Fruit fly (Drosophila melanogaster) whole organism, embryonic: ENCODE results near the gene CG6843.

Experiments
- CG10321 ChIP-seq: fragments of 200-800 bp; sonication (Bioruptor generic); IDR thresholded peaks from 2 replicates; pipeline ENCODE4 v1.3.6; 2022; ENCODE audit warnings: missing biosample characterization, missing genetic modification characterization
- CG11456 ChIP-seq: fragments of 200-800 bp; sonication (Bioruptor generic); IDR thresholded peaks from 3 replicates; pipeline ENCODE4 v1.3.6; 2022; ENCODE audit warnings: missing biosample characterization, missing genetic modification characterization
- CG11695 ChIP-seq: fragments of 200-800 bp; sonication (Bioruptor generic); IDR thresholded peaks from 3 replicates; pipeline ENCODE4 v1.3.6; 2022; ENCODE audit warnings: missing biosample characterization, missing genetic modification characterization
- CG1529 ChIP-seq: fragments of 200-800 bp; sonication (Bioruptor generic); optimal IDR thresholded peaks from 3 replicates; lab custom pipeline; 2018; ENCODE audit warnings: missing biosample characterization, missing genetic modification characterization
- CG1603 ChIP-seq: fragments of 200-800 bp; sonication (Bioruptor generic); optimal IDR thresholded peaks from 2 replicates; lab custom pipeline; 2019; ENCODE audit warnings: missing biosample characterization, mild to moderate bottlenecking, missing genetic modification characterization, moderate library complexity
- CG17361 ChIP-seq: fragments of 200-800 bp; sonication (Bioruptor generic); IDR thresholded peaks from 3 replicates; pipeline ENCODE4 v1.3.6; 2022; ENCODE audit warnings: missing biosample characterization, missing genetic modification characterization
- CG1832 ChIP-seq: fragments of 200-800 bp; sonication (Bioruptor generic); optimal IDR thresholded peaks from 2 replicates; lab custom pipeline; 2017; ENCODE audit warnings: missing biosample characterization, mild to moderate bottlenecking, missing genetic modification characterization, inconsistent platforms
- CG2875 ChIP-seq: fragments of 200-800 bp; sonication (Bioruptor generic); optimal IDR thresholded peaks from 2 replicates; lab custom pipeline; 2017; ENCODE audit warnings: missing biosample characterization, mild to moderate bottlenecking, missing genetic modification characterization, missing genetic modification reagents
- CG32532 ChIP-seq: fragments of 200-800 bp; sonication (Bioruptor generic); IDR thresholded peaks from 2 replicates; pipeline ENCODE4 v1.3.6; 2022; ENCODE audit warnings: missing biosample characterization, missing genetic modification characterization
- CG32772 ChIP-seq: fragments of 200-800 bp; sonication (Bioruptor generic); IDR thresholded peaks from 2 replicates; pipeline ENCODE4 v1.3.6; 2022; ENCODE audit warnings: missing biosample characterization, missing genetic modification characterization
- CG4730 ChIP-seq: fragments of 200-800 bp; sonication (Bioruptor generic); IDR thresholded peaks from 2 replicates; pipeline ENCODE4 v1.3.6; 2022; ENCODE audit warnings: missing biosample characterization, missing genetic modification characterization
- CG6765 ChIP-seq: fragments of 200-800 bp; sonication (Bioruptor generic); optimal IDR thresholded peaks from 3 replicates; lab custom pipeline; 2017; ENCODE audit warnings: missing biosample characterization, mild to moderate bottlenecking, missing genetic modification characterization
- CG9727 ChIP-seq: fragments of 200-800 bp; sonication (Bioruptor generic); optimal IDR thresholded peaks from 3 replicates; lab custom pipeline; 2017; ENCODE audit warnings: missing biosample characterization, mild to moderate bottlenecking, missing genetic modification characterization
- CTCF ChIP-seq: fragments of 200-800 bp; sonication (Bioruptor generic); optimal IDR thresholded peaks from 2 replicates; lab custom pipeline; 2017; ENCODE audit warnings: missing biosample characterization, mild to moderate bottlenecking, missing genetic modification characterization, moderate library complexity
- Ets65A ChIP-seq: fragments of 200-800 bp; sonication (Bioruptor generic); peaks from one replicate; lab custom pipeline; 2016; ENCODE audit warnings: missing biosample characterization, missing genetic modification characterization
- Ets97D ChIP-seq: fragments of 200-800 bp; sonication (Bioruptor generic); optimal IDR thresholded peaks from 3 replicates; lab custom pipeline; 2016; ENCODE audit warnings: missing biosample characterization, missing genetic modification characterization
- Fer3 ChIP-seq: fragments of 200-800 bp; sonication (Bioruptor generic); optimal IDR thresholded peaks from 2 replicates; lab custom pipeline; 2018; ENCODE audit warnings: missing biosample characterization, mild to moderate bottlenecking, missing genetic modification characterization, moderate library complexity
- Hsf ChIP-seq: fragments of 200-800 bp; sonication (Bioruptor generic); optimal IDR thresholded peaks from 3 replicates; lab custom pipeline; 2016; ENCODE audit warnings: missing biosample characterization, missing genetic modification characterization
- Jarid2 ChIP-seq: fragments of 200-800 bp; sonication (Bioruptor generic); optimal IDR thresholded peaks from 3 replicates; lab custom pipeline; 2017; ENCODE audit warnings: mild to moderate bottlenecking, missing biosample characterization, missing genetic modification reagents, missing genetic modification characterization
- Nf-YA ChIP-seq: fragments of 200-800 bp; sonication (Bioruptor generic); IDR thresholded peaks from 2 replicates; pipeline ENCODE4 v1.3.6; 2022; ENCODE audit warnings: missing biosample characterization, missing genetic modification characterization
- NfI ChIP-seq: fragments of 200-800 bp; sonication (Bioruptor generic); optimal IDR thresholded peaks from 3 replicates; lab custom pipeline; 2018; ENCODE audit warnings: missing biosample characterization, mild to moderate bottlenecking, missing genetic modification characterization, moderate library complexity
- Rfx ChIP-seq: fragments of 200-800 bp; sonication (Bioruptor generic); IDR thresholded peaks from 2 replicates; pipeline ENCODE4 v1.3.6; 2022; ENCODE audit warnings: missing biosample characterization, missing genetic modification characterization
- Side ChIP-seq: fragments of 200-800 bp; sonication (Bioruptor generic); optimal IDR thresholded peaks from 2 replicates; lab custom pipeline; 2016; ENCODE audit warnings: missing biosample characterization, missing genetic modification characterization
- Trl ChIP-seq, 3 experiments: fragments of >200 bp in 2 of 3; fragments of 200-800 bp in 1 of 3; sonication (Bioruptor generic) in 1 of 3; optimal IDR thresholded peaks; 2 replicates in 1 of 3; 3 replicates in 2 of 3; lab custom pipeline; 2016 to 2017; ENCODE audit warnings: missing biosample characterization in 1 of 3, missing genetic modification characterization in 1 of 3
- bcd ChIP-seq: fragments of 200-800 bp; sonication (Bioruptor generic); optimal IDR thresholded peaks from 2 replicates; lab custom pipeline; 2017; ENCODE audit warnings: missing biosample characterization, mild to moderate bottlenecking, missing genetic modification characterization
- cg ChIP-seq: fragments of 200-800 bp; sonication (Bioruptor generic); optimal IDR thresholded peaks from 3 replicates; lab custom pipeline; 2019; ENCODE audit warnings: missing biosample characterization, mild to moderate bottlenecking, missing genetic modification characterization, moderate library complexity
- ci ChIP-seq: fragments of 200-800 bp; sonication (Bioruptor generic); IDR thresholded peaks from 3 replicates; pipeline ENCODE4 v1.3.6; 2022; ENCODE audit warnings: missing biosample characterization, missing genetic modification characterization
- crol ChIP-seq: fragments of 200-800 bp; sonication (Bioruptor generic); IDR thresholded peaks from 2 replicates; pipeline ENCODE4 v1.3.6; 2022; ENCODE audit warnings: missing biosample characterization, missing genetic modification characterization
- dysf ChIP-seq: fragments of 200-800 bp; sonication (Bioruptor generic); IDR thresholded peaks from 3 replicates; pipeline ENCODE4 v1.3.6; 2022; ENCODE audit warnings: missing biosample characterization, missing genetic modification characterization
- fd3F ChIP-seq: fragments of 200-800 bp; sonication (Bioruptor generic); optimal IDR thresholded peaks from 2 replicates; lab custom pipeline; 2018; ENCODE audit warnings: missing biosample characterization, mild to moderate bottlenecking, missing genetic modification characterization, moderate library complexity
- ken ChIP-seq: fragments of 200-800 bp; sonication (Bioruptor generic); IDR thresholded peaks from 3 replicates; pipeline ENCODE4 v1.3.6; 2022; ENCODE audit warnings: missing biosample characterization, missing genetic modification characterization
- lab ChIP-seq: fragments of 200-800 bp; sonication (Bioruptor generic); optimal IDR thresholded peaks from 3 replicates; lab custom pipeline; 2017; ENCODE audit warnings: missing biosample characterization, missing genetic modification characterization, mild to moderate bottlenecking, moderate library complexity, missing genetic modification reagents
- onecut ChIP-seq: fragments of 200-800 bp; sonication (Bioruptor generic); IDR thresholded peaks from 2 replicates; pipeline ENCODE4 v1.3.6; 2022; ENCODE audit warnings: missing biosample characterization, missing genetic modification characterization
- otp ChIP-seq: fragments of 200-800 bp; sonication (Bioruptor generic); IDR thresholded peaks from 3 replicates; pipeline ENCODE4, ENCODE4 v1.3.6; 2022; ENCODE audit warnings: missing biosample characterization, missing genetic modification characterization
- pan ChIP-seq, 4 experiments: fragments of >200 bp in 3 of 4; fragments of 200-800 bp in 1 of 4; sonication (Bioruptor generic) in 1 of 4; optimal IDR thresholded peaks in 3 of 4; IDR thresholded peaks in 1 of 4; 2 replicates each; pipeline versions ENCODE4 v1.3.6 to Lab custom; 2017 to 2022; ENCODE audit warnings: missing biosample characterization in 2 of 4, missing genetic modification characterization in 2 of 4, mixed read lengths in 1 of 4
- prd ChIP-seq, 3 experiments: fragments of >200 bp in 2 of 3; fragments of 200-800 bp in 1 of 3; sonication (Bioruptor generic) in 1 of 3; optimal IDR thresholded peaks in 2 of 3; IDR thresholded peaks in 1 of 3; 2 replicates in 2 of 3; 3 replicates in 1 of 3; pipeline versions ENCODE4 v1.3.6 to Lab custom; 2017 to 2022; ENCODE audit warnings: missing biosample characterization in 1 of 3, missing genetic modification characterization in 1 of 3
- sna ChIP-seq: fragments of 200-800 bp; sonication (Bioruptor generic); IDR thresholded peaks from 2 replicates; pipeline ENCODE4 v1.3.6; 2022; ENCODE audit warnings: missing biosample characterization, missing genetic modification characterization; ENCODE audit not compliant: partially characterized antibody
- stc ChIP-seq: fragments of 200-800 bp; sonication (Bioruptor generic); IDR thresholded peaks from 2 replicates; pipeline ENCODE4 v1.3.6; 2022; ENCODE audit warnings: missing biosample characterization, missing genetic modification characterization
- stwl ChIP-seq: fragments of 200-800 bp; sonication (Bioruptor generic); optimal IDR thresholded peaks from 3 replicates; lab custom pipeline; 2018; ENCODE audit warnings: missing biosample characterization, mild to moderate bottlenecking, missing genetic modification characterization, moderate library complexity
- ttk ChIP-seq: fragments of 200-800 bp; sonication (Bioruptor generic); IDR thresholded peaks from 2 replicates; pipeline ENCODE4 v2.1.2; 2022; ENCODE audit warnings: missing biosample characterization, missing genetic modification characterization
- z ChIP-seq: fragments of 200-800 bp; sonication (Bioruptor generic); IDR thresholded peaks from 3 replicates; pipeline ENCODE4 v1.3.6; 2022; ENCODE audit warnings: missing biosample characterization, missing genetic modification characterization
- zfh1 ChIP-seq: fragments of 200-800 bp; sonication (Bioruptor generic); IDR thresholded peaks from 3 replicates; pipeline ENCODE4 v1.3.6; 2022; ENCODE audit warnings: missing biosample characterization, missing genetic modification characterization

Gene CG6843

dm6 chr3L:18945938-18946337 lies 44.5 kb downstream of the CG6843 start, which contains the start of gene CG32204 (continued):
- no peak for TF ChIP-seq sna (GFP tag; lab: Robert Waterston, UW)
- no peak for TF ChIP-seq CG32772 (GFP tag; lab: Robert Waterston, UW)

DNA sequence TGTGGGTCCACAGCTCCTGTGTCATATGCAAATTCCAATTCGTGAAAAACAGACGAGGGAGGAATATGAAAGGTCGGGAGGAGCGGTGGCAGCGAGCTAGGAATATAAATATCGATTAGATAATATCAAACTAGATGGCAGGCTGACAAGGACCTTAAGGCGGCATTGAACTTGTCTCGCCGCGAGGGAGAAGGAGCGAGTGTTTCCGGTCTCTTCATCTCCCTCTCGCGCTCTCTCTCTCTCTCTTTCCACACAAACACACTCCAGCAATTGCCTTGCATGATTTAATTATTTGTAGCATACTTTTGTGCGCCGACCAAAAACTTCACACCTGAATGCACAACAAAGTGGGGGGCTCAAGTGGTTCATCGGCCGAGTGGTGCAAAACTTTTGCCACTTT lies 45.6 kb downstream of the CG6843 start:
- TF ChIP-seq CG11456 (GFP tag; lab: Robert Waterston, UW) = 0 out of 3 replicates have a peak, but pooled peaks have one; percentile 41
- peak; percentile 18 for TF ChIP-seq cg (GFP tag; lab: Kevin White, UChicago)
- peak; percentile 28; the same call in 1 of the 2 replicates for TF ChIP-seq crol (GFP tag; lab: Robert Waterston, UW)
- TF ChIP-seq onecut = peak; percentile 47
- TF ChIP-seq z (GFP tag; lab: Robert Waterston, UW) = 0 out of 3 replicates have a peak, but pooled peaks have one; percentile 17
- TF ChIP-seq CG11695 (GFP tag; lab: Robert Waterston, UW) = no peak
- no peak for TF ChIP-seq CG1529
- peak; percentile 20; the same call in 1 of the 2 replicates for TF ChIP-seq Nf-YA
- no peak for TF ChIP-seq prd (optimal IDR thresholded peaks at IDR 0.05; lab: Kevin White, UChicago)
- 0 out of 3 replicates have a peak, but pooled peaks have one; percentile 26 for TF ChIP-seq prd (GFP tag; IDR thresholded peaks at IDR 0.05; lab: Robert Waterston, UW)
- TF ChIP-seq Ets65A = no peak
- 0 out of 3 replicates have a peak, but pooled peaks have one; percentile 32 for TF ChIP-seq ci
- TF ChIP-seq stwl (tag; lab: Kevin White, UChicago) = peak; percentile 32
- TF ChIP-seq zfh1 (GFP tag; lab: Robert Waterston, UW) = peak; percentile 48; the same call in 1 of the 3 replicates
- peak; percentile 19 for TF ChIP-seq CG2875 (GFP tag; lab: Kevin White, UChicago)
- TF ChIP-seq CG4730 (GFP tag; lab: Robert Waterston, UW) = no peak
- TF ChIP-seq Ets97D (GFP tag; lab: Kevin White, UChicago) = peak; percentile 81
- TF ChIP-seq Rfx (GFP tag; lab: Robert Waterston, UW) = peak; percentile 25; the same call in 1 of the 2 replicates
- TF ChIP-seq fd3F (GFP tag; lab: Kevin White, UChicago) = no peak
- TF ChIP-seq Side (GFP tag; lab: Kevin White, UChicago) = no peak
- TF ChIP-seq CTCF = peak; percentile 15
- TF ChIP-seq pan (optimal IDR thresholded peaks at IDR 0.05; lab: Kevin White, UChicago) = no peak
- TF ChIP-seq pan (GFP tag; optimal IDR thresholded peaks at IDR 0.05 in 1 of 2, IDR thresholded peaks at IDR 0.05 in 1 of 2) = peak in 1 of 2 experiments; percentile 26
- no peak for TF ChIP-seq Fer3 (tag; lab: Kevin White, UChicago)
- TF ChIP-seq CG1603 (tag; lab: Kevin White, UChicago) = peak; percentile 19
- TF ChIP-seq otp = 0 out of 3 replicates have a peak, but pooled peaks have one; percentile 24
- peak; percentile 11 for TF ChIP-seq bcd (GFP tag; lab: Kevin White, UChicago)
- TF ChIP-seq ttk (GFP tag; lab: Robert Waterston, UW) = 0 out of 2 replicates have a peak, but pooled peaks have one; percentile 18
- TF ChIP-seq NfI (GFP tag; lab: Kevin White, UChicago) = peak; percentile 4
- TF ChIP-seq CG1832 = peak; percentile 70
- no peak for TF ChIP-seq CG9727 (GFP tag; lab: Kevin White, UChicago)
- TF ChIP-seq stc (GFP tag; lab: Robert Waterston, UW) = 0 out of 2 replicates have a peak, but pooled peaks have one; percentile 28
- TF ChIP-seq CG6765 (GFP tag; lab: Kevin White, UChicago) = no peak
- TF ChIP-seq Jarid2 (GFP tag; lab: Kevin White, UChicago) = peak; percentile 2
- peak; percentile 43 to 55 for TF ChIP-seq Trl (optimal IDR thresholded peaks at IDR 0.05; lab: Kevin White, UChicago)
- no peak for TF ChIP-seq Trl (GFP tag; optimal IDR thresholded peaks at IDR 0.05; lab: Kevin White, UChicago)
- TF ChIP-seq lab (GFP tag; lab: Kevin White, UChicago) = peak; percentile 30
- TF ChIP-seq dysf = 0 out of 3 replicates have a peak, but pooled peaks have one; percentile 25
- peak; percentile 31; the same call in 1 of the 2 replicates for TF ChIP-seq CG32532 (GFP tag; lab: Robert Waterston, UW)
- no peak for TF ChIP-seq CG17361 (GFP tag; lab: Robert Waterston, UW)
- peak; percentile 54; the same call in 1 of the 2 replicates for TF ChIP-seq CG10321
- TF ChIP-seq ken (GFP tag; lab: Robert Waterston, UW) = 0 out of 3 replicates have a peak, but pooled peaks have one; percentile 8
- TF ChIP-seq Hsf = peak; percentile 0
